Worm (Caenorhabditis elegans): Measurements from ENCODE around the gene try-12.

Gene try-12

ce11 chrV:7449303-7449827 is at the start of gene try-12:
TSS of gene try-12 (plus strand) at chrV:7449353.
- no peak for TF ChIP-seq M03D4.4 (tag; optimal IDR thresholded peaks at IDR 0.05)
- no peak for TF ChIP-seq nhr-12 (tag; optimal IDR thresholded peaks at IDR 0.05)
- TF ChIP-seq ceh-83 (GFP tag; optimal IDR thresholded peaks at IDR 0.05): no peak
- no peak for TF ChIP-seq lin-32 (GFP tag; optimal IDR thresholded peaks at IDR 0.05)
- TF ChIP-seq unc-120 (tag; optimal IDR thresholded peaks at IDR 0.05; ENCODE audit: poor library complexity, severe bottlenecking): no peak
- no peak for TF ChIP-seq ham-2 (GFP tag; optimal IDR thresholded peaks at IDR 0.05)
- TF ChIP-seq mab-5 (tag; optimal IDR thresholded peaks at IDR 0.05): no peak
- no peak for TF ChIP-seq elt-3 (tag; optimal IDR thresholded peaks at IDR 0.05)
- no peak for TF ChIP-seq snpc-4 (tag; optimal IDR thresholded peaks at IDR 0.05)
- TF ChIP-seq sem-2 (GFP tag; optimal IDR thresholded peaks at IDR 0.05): no peak
- TF ChIP-seq flh-1 (GFP tag; optimal IDR thresholded peaks at IDR 0.05): no peak
- TF ChIP-seq zip-8 (tag; optimal IDR thresholded peaks at IDR 0.05): no peak
- TF ChIP-seq drap-1 (GFP tag; optimal IDR thresholded peaks at IDR 0.05): no peak
- TF ChIP-seq hlh-1 (tag; optimal IDR thresholded peaks at IDR 0.05): no peak
- TF ChIP-seq lin-13 (tag; optimal IDR thresholded peaks at IDR 0.05): no peak

ce11 chrV:7400095-7400494 is 49.1 kb upstream of the try-12 start, which contains the start of gene cnc-9:
TSS of gene cnc-9 (minus strand) at chrV:7400195.
- TF ChIP-seq unc-120 (tag; optimal IDR thresholded peaks at IDR 0.05; ENCODE audit: poor library complexity, severe bottlenecking) (no peak), tbx-8 (GFP tag; optimal IDR thresholded peaks at IDR 0.05) (no peak), ceh-43 (GFP tag; optimal IDR thresholded peaks at IDR 0.05) (no peak), drap-1 (GFP tag; optimal IDR thresholded peaks at IDR 0.05) (no peak), flh-1 (GFP tag; optimal IDR thresholded peaks at IDR 0.05) (no peak), nhr-2 (tag; optimal IDR thresholded peaks at IDR 0.05) (no peak), blmp-1 (tag; optimal IDR thresholded peaks at IDR 0.05) (no peak), lin-13 (tag; optimal IDR thresholded peaks at IDR 0.05) (no peak), ces-1 (GFP tag; optimal IDR thresholded peaks at IDR 0.05) (no peak), unc-39 (tag; optimal IDR thresholded peaks at IDR 0.05) (no peak), nhr-28 (tag; optimal IDR thresholded peaks at IDR 0.05) (no peak), nhr-76 (tag; optimal IDR thresholded peaks at IDR 0.05) (no peak), ham-2 (GFP tag; optimal IDR thresholded peaks at IDR 0.05) (no peak)

ce11 chrV:7400588-7400987 is 48.6 kb upstream of the try-12 start, which contains the start of gene srx-60:
TSS of gene srx-60 (plus strand) at chrV:7400888.
- TF ChIP-seq ceh-83 (GFP tag; optimal IDR thresholded peaks at IDR 0.05) (no peak), sem-2 (GFP tag; optimal IDR thresholded peaks at IDR 0.05) (no peak), nhr-28 (tag; optimal IDR thresholded peaks at IDR 0.05) (no peak)

ce11 chrV:7402355-7402754 is 46.8 kb upstream of the try-12 start, which contains the start of gene srj-13:
TSS of gene srj-13 (plus strand) at chrV:7402655.
- no peak for TF ChIP-seq mep-1 (tag; optimal IDR thresholded peaks at IDR 0.05)
- no peak for TF ChIP-seq M03D4.4 (tag; optimal IDR thresholded peaks at IDR 0.05)
- no peak for TF ChIP-seq mab-5 (tag; optimal IDR thresholded peaks at IDR 0.05)
- TF ChIP-seq blmp-1 (tag; optimal IDR thresholded peaks at IDR 0.05): no peak
- no peak for TF ChIP-seq bed-3 (GFP tag; optimal IDR thresholded peaks at IDR 0.05)
- TF ChIP-seq nhr-2 (tag; optimal IDR thresholded peaks at IDR 0.05): no peak
- no peak for TF ChIP-seq cnd-1 (tag; optimal IDR thresholded peaks at IDR 0.05)
- TF ChIP-seq nhr-28 (tag; optimal IDR thresholded peaks at IDR 0.05): no peak
- TF ChIP-seq hlh-1 (tag; optimal IDR thresholded peaks at IDR 0.05): no peak
- no peak for TF ChIP-seq nhr-237 (tag; optimal IDR thresholded peaks at IDR 0.05)
- TF ChIP-seq unc-39 (tag; optimal IDR thresholded peaks at IDR 0.05): no peak
- no peak for TF ChIP-seq sptf-1 (tag; optimal IDR thresholded peaks at IDR 0.05)
- no peak for TF ChIP-seq ceh-83 (GFP tag; optimal IDR thresholded peaks at IDR 0.05)
- TF ChIP-seq elt-3 (tag; optimal IDR thresholded peaks at IDR 0.05): no peak
- TF ChIP-seq lin-32 (GFP tag; optimal IDR thresholded peaks at IDR 0.05): no peak
- no peak for TF ChIP-seq ceh-39 (tag; optimal IDR thresholded peaks at IDR 0.05)

- TF ChIP-seq zip-8 (tag; optimal IDR thresholded peaks at IDR 0.05) (no peak), ceh-43 (GFP tag; optimal IDR thresholded peaks at IDR 0.05) (no peak), pha-4 (tag; optimal IDR thresholded peaks at IDR 0.05) (no peak), unc-39 (tag; optimal IDR thresholded peaks at IDR 0.05) (no peak), bed-3 (GFP tag; optimal IDR thresholded peaks at IDR 0.05) (no peak), mep-1 (tag; optimal IDR thresholded peaks at IDR 0.05) (no peak), tbx-8 (GFP tag; optimal IDR thresholded peaks at IDR 0.05) (no peak), snpc-4 (tag; optimal IDR thresholded peaks at IDR 0.05) (no peak), blmp-1 (tag; optimal IDR thresholded peaks at IDR 0.05) (no peak)
These were observed 45.7 kb upstream of the try-12 start for ce11 chrV:7403501-7403900.
